Worm (Caenorhabditis elegans) whole organism, mixed stage, embryonic: ENCODE results near the gene F27D9.7.

ENCODE experiments used
- elt-1 ChIP-seq: sonication (generic microtip); optimal IDR thresholded peaks from 2 replicates; lab custom pipeline; 2017; ENCODE audit warnings: missing genetic modification characterization, mild to moderate bottlenecking, missing compliant biosample characterization, antibody characterized with exemption, moderate library complexity, borderline replicate concordance; ENCODE audit not compliant: insufficient read depth
- elt-3 ChIP-seq: fragments of 150-350 bp; optimal IDR thresholded peaks from 2 replicates; lab custom pipeline; 2014; ENCODE audit warnings: missing biosample characterization, missing genetic modification characterization
- flh-1 ChIP-seq: fragments of 200-800 bp; sonication (Bioruptor generic); optimal IDR thresholded peaks from 2 replicates; lab custom pipeline; 2018; ENCODE audit warnings: mild to moderate bottlenecking, missing genetic modification characterization, moderate library complexity, missing compliant biosample characterization
- ham-2 ChIP-seq: fragments of 200-800 bp; sonication (Bioruptor generic); optimal IDR thresholded peaks from 2 replicates; lab custom pipeline; 2018; ENCODE audit warnings: mild to moderate bottlenecking, missing genetic modification characterization, missing compliant biosample characterization
- lin-13 ChIP-seq: fragments of 150-350 bp; optimal IDR thresholded peaks from 2 replicates; lab custom pipeline; 2014; ENCODE audit warnings: missing biosample characterization, missing genetic modification characterization
- lsy-2 ChIP-seq: fragments of 150-350 bp; optimal IDR thresholded peaks from 2 replicates; lab custom pipeline; 2014; ENCODE audit warnings: missing biosample characterization, missing genetic modification characterization
- mep-1 ChIP-seq: fragments of 150-350 bp; optimal IDR thresholded peaks from 2 replicates; lab custom pipeline; 2017; ENCODE audit warnings: missing biosample characterization, missing genetic modification reagents, missing genetic modification characterization, inconsistent platforms
- nhr-237 ChIP-seq: fragments of 150-350 bp; optimal IDR thresholded peaks from 2 replicates; lab custom pipeline; 2014; ENCODE audit warnings: missing biosample characterization, missing genetic modification characterization
- nhr-76 ChIP-seq: sonication (generic microtip); optimal IDR thresholded peaks from 2 replicates; lab custom pipeline; 2017; ENCODE audit warnings: missing biosample characterization, missing genetic modification characterization
- pha-4 ChIP-seq: fragments of 150-350 bp; optimal IDR thresholded peaks from 2 replicates; lab custom pipeline; 2018; ENCODE audit warnings: missing biosample characterization, missing genetic modification reagents, missing genetic modification characterization
- sem-2 ChIP-seq: fragments of 200-800 bp; sonication (Bioruptor generic); optimal IDR thresholded peaks from 2 replicates; lab custom pipeline; 2018; ENCODE audit warnings: mild to moderate bottlenecking, missing genetic modification characterization, missing compliant biosample characterization
- snpc-4 ChIP-seq: fragments of 150-350 bp; optimal IDR thresholded peaks from 2 replicates; lab custom pipeline; 2014; ENCODE audit warnings: missing biosample characterization, missing genetic modification characterization
- unc-39 ChIP-seq: fragments of 150-350 bp; optimal IDR thresholded peaks from 2 replicates; lab custom pipeline; 2014; ENCODE audit warnings: missing biosample characterization, missing genetic modification characterization
- unc-62 ChIP-seq: fragments of 150-350 bp; optimal IDR thresholded peaks from 2 replicates; lab custom pipeline; 2014; ENCODE audit warnings: missing biosample characterization, missing genetic modification reagents, missing genetic modification characterization

DNA sequence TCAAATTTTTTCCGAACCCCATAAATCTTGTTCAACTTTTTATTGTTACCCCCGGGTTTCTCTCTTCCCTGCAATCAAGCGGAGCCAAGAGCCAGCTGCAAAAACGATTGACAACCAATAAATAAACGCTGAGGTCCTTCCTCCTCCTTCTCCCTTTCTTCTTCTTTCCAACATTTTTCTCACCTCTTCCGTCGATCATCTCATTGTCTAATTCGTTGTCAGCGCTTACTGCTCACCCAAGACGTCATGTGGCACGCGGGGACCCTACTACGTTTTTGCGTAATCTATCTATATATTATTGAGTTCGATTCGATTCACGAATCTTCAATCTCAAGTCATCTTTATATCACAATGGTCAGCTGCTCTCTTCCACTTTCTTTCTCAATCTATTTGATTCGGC, 44.9 kb upstream of the F27D9.7 start:
- TF ChIP-seq lsy-2, result no peak
- TF ChIP-seq unc-39, result no peak
- no peak for TF ChIP-seq flh-1
- no peak for TF ChIP-seq pha-4 (tag; lab: Kevin White, UChicago)
- peak; percentile 91 for TF ChIP-seq unc-62 (GFP tag; lab: Kevin White, UChicago)
- TF ChIP-seq nhr-237 (tag; lab: Kevin White, UChicago), result no peak
- no peak for TF ChIP-seq nhr-76
- no peak for TF ChIP-seq snpc-4 (tag; lab: Kevin White, UChicago)
- TF ChIP-seq mep-1 (tag; lab: Kevin White, UChicago), result no peak
- TF ChIP-seq elt-1 (tag; lab: Kevin White, UChicago), result no peak
- TF ChIP-seq lin-13 (tag; lab: Kevin White, UChicago), result no peak
- no peak for TF ChIP-seq sem-2 (GFP tag; lab: Kevin White, UChicago)
- TF ChIP-seq elt-3 (tag; lab: Kevin White, UChicago), result no peak
- TF ChIP-seq ham-2, result no peak
